Worm (Caenorhabditis elegans) whole organism, young adult: ENCODE results near the gene T10D4.6.

ENCODE experiments used
- B0035.1 ChIP-seq: sonication (generic microtip); optimal IDR thresholded peaks from 2 replicates; lab custom pipeline; 2016; ENCODE audit warnings: missing genetic modification characterization, mild to moderate bottlenecking, missing compliant biosample characterization, missing genotype, missing genetic modification reagents
- B0336.3 ChIP-seq: fragments of 200-800 bp; sonication (Bioruptor generic); IDR thresholded peaks from 2 replicates; pipeline ENCODE4 v1.3.6; 2022; ENCODE audit warnings: missing genetic modification characterization, missing compliant biosample characterization
- F10E7.11 ChIP-seq: sonication (generic microtip); optimal IDR thresholded peaks from 2 replicates; lab custom pipeline; 2017; ENCODE audit warnings: mild to moderate bottlenecking, missing genetic modification characterization, moderate library complexity, missing compliant biosample characterization
- F22D6.2 ChIP-seq: sonication (generic microtip); optimal IDR thresholded peaks from 2 replicates; lab custom pipeline; 2016; ENCODE audit warnings: mild to moderate bottlenecking, missing genetic modification characterization, missing compliant biosample characterization
- F33H1.4 ChIP-seq: fragments of 200-800 bp; sonication (Bioruptor generic); IDR thresholded peaks from 2 replicates; pipeline ENCODE4 v1.3.6; 2022; ENCODE audit warnings: missing genetic modification reagents, missing genetic modification characterization, missing compliant biosample characterization
- F39B2.1 ChIP-seq: fragments of 200-800 bp; sonication (Bioruptor generic); IDR thresholded peaks from 2 replicates; pipeline ENCODE4 v1.3.6; 2022; ENCODE audit warnings: missing genetic modification reagents, missing genetic modification characterization, missing compliant biosample characterization
- F49E8.2 ChIP-seq: sonication (generic microtip); optimal IDR thresholded peaks from 3 replicates; lab custom pipeline; 2017; ENCODE audit warnings: missing genetic modification characterization, mild to moderate bottlenecking, missing compliant biosample characterization, antibody characterized with exemption, moderate library complexity; ENCODE audit not compliant: insufficient read depth
- K12H6.12 ChIP-seq: fragments of 200-800 bp; sonication (Bioruptor generic); optimal IDR thresholded peaks from 2 replicates; lab custom pipeline; 2018; ENCODE audit warnings: mild to moderate bottlenecking, missing genetic modification characterization, missing compliant biosample characterization
- Y56A3A.18 ChIP-seq: fragments of 200-800 bp; sonication (Bioruptor generic); IDR thresholded peaks from 2 replicates; pipeline ENCODE4 v1.3.6; 2022; ENCODE audit warnings: missing genetic modification reagents, missing genetic modification characterization, missing compliant biosample characterization
- Y67H2A.10 ChIP-seq: fragments of 200-800 bp; sonication (Bioruptor generic); conservative IDR thresholded peaks from 2 replicates; pipeline ENCODE4 v1.3.6; 2022; ENCODE audit warnings: missing genetic modification reagents, missing genetic modification characterization, missing compliant biosample characterization
- Y79H2A.3 ChIP-seq: fragments of 200-800 bp; sonication (Bioruptor generic); conservative IDR thresholded peaks from 2 replicates; pipeline ENCODE4 v1.3.6; 2022; ENCODE audit warnings: missing genetic modification reagents, missing genetic modification characterization, missing compliant biosample characterization
- ZK185.1 ChIP-seq: sonication (generic microtip); optimal IDR thresholded peaks from 2 replicates; lab custom pipeline; 2016; ENCODE audit warnings: mild to moderate bottlenecking, missing genetic modification characterization, missing compliant biosample characterization; ENCODE audit not compliant: poor library complexity, severe bottlenecking
- akir-1 ChIP-seq: fragments of 200-800 bp; sonication (Bioruptor generic); optimal IDR thresholded peaks from 2 replicates; lab custom pipeline; 2018; ENCODE audit warnings: mild to moderate bottlenecking, missing genetic modification characterization, moderate library complexity, missing compliant biosample characterization
- attf-3 ChIP-seq: fragments of 200-800 bp; sonication (Bioruptor generic); conservative IDR thresholded peaks from 2 replicates; pipeline ENCODE4 v1.3.6; 2022; ENCODE audit warnings: missing genetic modification reagents, missing genetic modification characterization, missing compliant biosample characterization
- attf-5 ChIP-seq: fragments of 200-800 bp; sonication (Bioruptor generic); optimal IDR thresholded peaks from 2 replicates; lab custom pipeline; 2018; ENCODE audit warnings: mild to moderate bottlenecking, missing genetic modification characterization, missing compliant biosample characterization
- bed-1 ChIP-seq: fragments of 200-800 bp; sonication (Bioruptor generic); IDR thresholded peaks from 2 replicates; pipeline ENCODE4 v1.3.6; 2022; ENCODE audit warnings: missing genetic modification reagents, missing genetic modification characterization, missing compliant biosample characterization
- cebp-2 ChIP-seq: fragments of 200-800 bp; sonication (Bioruptor generic); IDR thresholded peaks from 2 replicates; pipeline ENCODE4 v1.3.6; 2022; ENCODE audit warnings: missing genetic modification characterization, missing compliant biosample characterization
- ceh-100 ChIP-seq: fragments of 200-800 bp; sonication (Bioruptor generic); IDR thresholded peaks from 2 replicates; pipeline ENCODE4 v1.3.6; 2022; ENCODE audit warnings: missing genetic modification reagents, missing genetic modification characterization, missing compliant biosample characterization
- ceh-79 ChIP-seq: sonication (generic microtip); optimal IDR thresholded peaks from 2 replicates; lab custom pipeline; 2017; ENCODE audit warnings: mild to moderate bottlenecking, missing genetic modification characterization, missing compliant biosample characterization
- dox-1 ChIP-seq: fragments of 200-800 bp; sonication (Bioruptor generic); IDR thresholded peaks from 2 replicates; pipeline ENCODE4 v1.3.6; 2022; ENCODE audit warnings: missing genetic modification reagents, missing genetic modification characterization, missing compliant biosample characterization
- efl-1 ChIP-seq: fragments of 150-350 bp; optimal IDR thresholded peaks from 2 replicates; lab custom pipeline; 2014; ENCODE audit warnings: missing biosample characterization, missing genetic modification reagents, missing genetic modification characterization
- egl-44 ChIP-seq: fragments of 200-800 bp; sonication (Bioruptor generic); IDR thresholded peaks from 2 replicates; pipeline ENCODE4 v1.3.6; 2022; ENCODE audit warnings: missing genetic modification reagents, missing genetic modification characterization, missing compliant biosample characterization
- ets-4 ChIP-seq: fragments of 200-800 bp; sonication (Bioruptor generic); optimal IDR thresholded peaks from 2 replicates; lab custom pipeline; 2018; ENCODE audit warnings: mild to moderate bottlenecking, missing genetic modification characterization, missing compliant biosample characterization
- fkh-3 ChIP-seq: sonication (generic microtip); optimal IDR thresholded peaks from 2 replicates; lab custom pipeline; 2016; ENCODE audit warnings: mild to moderate bottlenecking, missing genetic modification characterization, missing compliant biosample characterization
- hlh-12 ChIP-seq: sonication (generic microtip); optimal IDR thresholded peaks from 2 replicates; lab custom pipeline; 2016; ENCODE audit warnings: missing genetic modification characterization, missing compliant biosample characterization
- hmg-20 ChIP-seq: fragments of 200-800 bp; sonication (Bioruptor generic); IDR thresholded peaks from 2 replicates; pipeline ENCODE4 v1.3.6; 2022; ENCODE audit warnings: missing genetic modification reagents, missing genetic modification characterization, missing compliant biosample characterization
- hrde-1 ChIP-seq: sonication (generic microtip); optimal IDR thresholded peaks from 2 replicates; lab custom pipeline; 2016; ENCODE audit warnings: missing genetic modification characterization, mild to moderate bottlenecking, missing compliant biosample characterization, moderate library complexity, missing genotype, missing genetic modification reagents, borderline replicate concordance
- let-526 ChIP-seq: fragments of 200-800 bp; sonication (Bioruptor generic); IDR thresholded peaks from 2 replicates; pipeline ENCODE4 v1.3.6; 2022; ENCODE audit warnings: missing genetic modification reagents, missing genetic modification characterization, missing compliant biosample characterization
- lin-26 ChIP-seq: fragments of 200-800 bp; sonication (Bioruptor generic); IDR thresholded peaks from 2 replicates; pipeline ENCODE4 v1.3.6; 2022; ENCODE audit warnings: missing genetic modification reagents, missing genetic modification characterization, missing compliant biosample characterization
- lin-40 ChIP-seq: sonication (generic microtip); optimal IDR thresholded peaks from 2 replicates; lab custom pipeline; 2016; ENCODE audit warnings: missing genetic modification characterization, mild to moderate bottlenecking, missing compliant biosample characterization, missing genotype, missing genetic modification reagents
- lin-54 ChIP-seq: fragments of 200-800 bp; sonication (Bioruptor generic); optimal IDR thresholded peaks from 2 replicates; lab custom pipeline; 2018; ENCODE audit warnings: mild to moderate bottlenecking, missing genetic modification characterization, missing compliant biosample characterization
- lsy-27 ChIP-seq: sonication (generic microtip); optimal IDR thresholded peaks from 2 replicates; lab custom pipeline; 2017; ENCODE audit warnings: missing genetic modification characterization, mild to moderate bottlenecking, missing compliant biosample characterization, antibody characterized with exemption, missing genotype, borderline replicate concordance; ENCODE audit not compliant: insufficient read depth
- mcd-1 ChIP-seq: fragments of 200-800 bp; sonication (Bioruptor generic); IDR thresholded peaks from 2 replicates; pipeline ENCODE4 v1.3.6; 2022; ENCODE audit warnings: missing genetic modification reagents, missing genetic modification characterization, missing compliant biosample characterization
- nfyb-1 ChIP-seq: fragments of 200-800 bp; sonication (Bioruptor generic); IDR thresholded peaks from 2 replicates; pipeline ENCODE4 v1.3.6; 2022; ENCODE audit warnings: missing genetic modification reagents, missing genetic modification characterization, missing compliant biosample characterization
- nhr-27 ChIP-seq: fragments of 200-800 bp; sonication (Bioruptor generic); optimal IDR thresholded peaks from 2 replicates; lab custom pipeline; 2018; ENCODE audit warnings: mild to moderate bottlenecking, missing genetic modification characterization, moderate library complexity, missing compliant biosample characterization
- snpc-4 ChIP-seq, 5 experiments: fragments of 150-350 bp in 1 of 5; sonication (generic microtip) in 4 of 5; optimal IDR thresholded peaks; 2 replicates each; lab custom pipeline; 2014 to 2018; ENCODE audit warnings: missing genetic modification characterization in 5 of 5, missing biosample characterization in 3 of 5, antibody characterized with exemption in 2 of 5, mild to moderate bottlenecking in 2 of 5, missing compliant biosample characterization in 2 of 5, missing genotype in 2 of 5, moderate library complexity in 2 of 5, missing genetic modification reagents in 1 of 5
- zfh-2 ChIP-seq: fragments of 200-800 bp; sonication (Bioruptor generic); conservative IDR thresholded peaks from 2 replicates; pipeline ENCODE4 v1.3.6; 2022; ENCODE audit warnings: missing genetic modification reagents, missing genetic modification characterization, missing compliant biosample characterization
- ztf-25 ChIP-seq: fragments of 200-800 bp; sonication (Bioruptor generic); IDR thresholded peaks from 2 replicates; pipeline ENCODE4 v1.3.6; 2022; ENCODE audit warnings: missing genetic modification reagents, missing genetic modification characterization, missing compliant biosample characterization
- ztf-6 ChIP-seq: fragments of 200-800 bp; sonication (Bioruptor generic); IDR thresholded peaks from 2 replicates; pipeline ENCODE4 v1.3.6; 2022; ENCODE audit warnings: missing genetic modification reagents, missing genetic modification characterization, missing compliant biosample characterization

Gene T10D4.6

DNA sequence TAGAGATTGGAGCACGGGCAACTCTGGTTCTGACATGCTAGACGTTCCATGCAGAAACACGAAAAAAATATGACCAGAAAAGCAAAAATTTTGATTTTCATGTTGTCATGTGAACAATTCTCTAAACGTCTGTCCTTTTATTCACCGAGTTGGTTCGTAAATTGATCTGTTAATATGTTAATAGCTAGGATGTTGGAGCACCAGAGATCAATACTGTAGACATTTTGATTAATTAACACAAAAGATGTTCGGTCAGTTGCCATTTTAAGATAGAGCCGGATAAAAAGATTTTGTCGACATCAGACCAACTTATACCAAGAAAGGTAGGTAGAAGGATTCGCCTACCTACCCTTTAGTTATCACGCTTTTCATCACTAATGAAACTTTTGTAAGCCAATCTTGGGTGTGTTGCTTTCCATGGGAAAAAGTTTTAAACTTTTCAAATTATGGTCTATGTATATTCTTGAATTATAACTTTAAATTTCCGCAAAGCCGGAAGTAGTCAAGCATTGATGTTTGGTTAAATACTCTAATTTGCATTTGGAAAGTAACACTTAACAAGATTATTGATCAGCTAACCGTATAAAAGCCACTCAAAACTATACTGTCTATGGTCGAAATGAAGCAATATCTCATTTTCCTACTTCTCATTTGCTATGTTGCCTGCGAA lies 30.5 kb downstream of the T10D4.6 start, which contains the start of the genes T10D4.11 and T10D4.1 (continued):
- TF ChIP-seq bed-1 (GFP tag; lab: Robert Waterston, UW) (no peak), hlh-12 (no peak), B0035.1 (tag; lab: Kevin White, UChicago) (no peak)

ce11 chrII:3151615-3152014 lies 32.5 kb downstream of the T10D4.6 start, which contains the start of the genes T10D4.14 and T10D4.19:
Gene T10D4.14, minus strand, starts transcription at chrII:3151715.
Gene T10D4.19, plus strand, starts transcription at chrII:3151918.
- TF ChIP-seq ztf-25 (GFP tag; lab: Robert Waterston, UW) (no peak), mcd-1 (GFP tag; lab: Robert Waterston, UW) (no peak), F10E7.11 (tag; lab: Kevin White, UChicago) (no peak), zfh-2 (no peak), ceh-79 (no peak), let-526 (GFP tag; lab: Robert Waterston, UW) (no peak), akir-1 (no peak), nfyb-1 (GFP tag; lab: Robert Waterston, UW) (no peak), nhr-27 (tag; lab: Kevin White, UChicago) (no peak), hrde-1 (tag; lab: Kevin White, UChicago) (no peak), hmg-20 (GFP tag; lab: Robert Waterston, UW) (no peak), lin-40 (tag; lab: Kevin White, UChicago) (no peak), attf-5 (GFP tag; lab: Kevin White, UChicago) (no peak), ztf-6 (no peak), cebp-2 (GFP tag; lab: Robert Waterston, UW) (no peak), K12H6.12 (tag; lab: Kevin White, UChicago) (no peak), ZK185.1 (no peak)

DNA sequence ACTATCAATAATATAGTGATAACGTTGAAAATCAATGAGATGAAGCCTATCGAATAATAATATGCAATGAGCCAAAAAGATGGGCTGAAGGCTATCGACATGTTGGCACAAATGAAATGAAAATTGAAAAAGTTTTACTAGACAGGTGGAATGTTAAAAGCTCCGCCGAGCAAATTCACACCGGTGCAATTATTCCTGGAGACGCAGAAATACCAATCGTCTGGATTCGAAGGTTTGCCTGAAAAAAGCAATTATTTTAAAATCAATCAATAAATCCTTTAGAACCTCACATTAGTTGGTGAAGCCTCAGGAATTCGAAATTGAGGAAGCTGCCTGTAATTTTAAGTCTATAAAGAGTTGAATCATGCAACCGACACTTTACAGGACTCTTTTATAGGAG lies 35.3 kb downstream of the T10D4.6 start, which contains the start of gene sri-32:
TSS of gene sri-32 (minus strand) at position 101 of the 400 bp plus-strand sequence.
- TF ChIP-seq ceh-100 (GFP tag; lab: Robert Waterston, UW) (no peak), B0336.3 (GFP tag; lab: Robert Waterston, UW) (no peak), Y79H2A.3 (no peak), lin-40 (tag; lab: Kevin White, UChicago) (no peak), lsy-27 (tag; lab: Kevin White, UChicago) (no peak), dox-1 (GFP tag; lab: Robert Waterston, UW) (no peak), attf-3 (no peak), ets-4 (GFP tag; lab: Kevin White, UChicago) (no peak), F22D6.2 (tag; lab: Kevin White, UChicago) (no peak)

DNA sequence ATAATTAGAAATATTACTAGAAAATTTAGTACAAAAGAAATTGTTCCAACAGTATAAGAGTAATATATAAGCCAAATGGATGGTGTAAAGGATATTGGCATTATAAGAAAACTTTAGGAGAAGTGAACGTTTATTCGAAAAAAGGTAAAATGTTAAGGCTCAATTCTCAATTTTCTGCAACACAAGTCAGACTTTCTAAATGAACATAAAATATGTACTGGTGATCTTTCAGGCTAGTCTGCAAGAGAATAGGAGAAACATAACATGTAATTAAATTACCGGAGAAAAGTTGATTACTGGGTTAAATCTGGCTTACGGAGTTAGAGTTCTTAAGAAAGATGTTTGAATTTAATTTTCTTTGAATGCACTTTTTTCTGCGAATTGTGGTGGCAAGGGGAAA lies 37.6 kb downstream of the T10D4.6 start, which contains the start of gene sri-33:
TSS of gene sri-33 (minus strand) at position 101 of the 400 bp plus-strand sequence.
- TF ChIP-seq Y56A3A.18 (GFP tag; lab: Robert Waterston, UW): no peak
- TF ChIP-seq let-526 (GFP tag; lab: Robert Waterston, UW): no peak
- no peak for TF ChIP-seq lsy-27 (tag; lab: Kevin White, UChicago)
- no peak for TF ChIP-seq Y67H2A.10 (GFP tag; lab: Robert Waterston, UW)
- TF ChIP-seq F33H1.4: no peak
- no peak for TF ChIP-seq F39B2.1 (GFP tag; lab: Robert Waterston, UW)
- TF ChIP-seq egl-44: no peak
- TF ChIP-seq snpc-4 (GFP tag; optimal IDR thresholded peaks at IDR 0.05; lab: Kevin White, UChicago): no peak
- TF ChIP-seq snpc-4 (tag; optimal IDR thresholded peaks at IDR 0.05; lab: Kevin White, UChicago): no peak
- TF ChIP-seq fkh-3 (tag; lab: Kevin White, UChicago): no peak
- no peak for TF ChIP-seq dox-1 (GFP tag; lab: Robert Waterston, UW)
- no peak for TF ChIP-seq lin-54
- TF ChIP-seq F49E8.2 (tag; lab: Kevin White, UChicago): no peak
- no peak for TF ChIP-seq efl-1 (GFP tag; lab: Kevin White, UChicago)
- TF ChIP-seq lin-26: no peak
